Worm (Caenorhabditis elegans): ENCODE data around the gene Y116A8C.27.

The Y116A8C.27 gene

ce11 chrIV:17096168-17096567 lies at the start of gene Y116A8C.27:
Gene Y116A8C.27 (minus strand): TSS chrIV:17096268.
- TF ChIP-seq lin-39 (tag; optimal IDR thresholded peaks at IDR 0.05) (no peak), mdl-1 (tag; optimal IDR thresholded peaks at IDR 0.05) (no peak), elt-1 (tag; optimal IDR thresholded peaks at IDR 0.05) (no peak), ceh-16 (tag; optimal IDR thresholded peaks at IDR 0.05) (no peak), lin-13 (GFP tag; optimal IDR thresholded peaks at IDR 0.05) (no peak), nhr-6 (tag; optimal IDR thresholded peaks at IDR 0.05) (no peak), nhr-11 (tag; optimal IDR thresholded peaks at IDR 0.05) (no peak), mbf-1 (tag; optimal IDR thresholded peaks at IDR 0.05) (no peak), unc-39 (tag; optimal IDR thresholded peaks at IDR 0.05) (no peak), unc-62 (GFP tag; optimal IDR thresholded peaks at IDR 0.05) (no peak)

- no peak for TF ChIP-seq ZK546.5 (tag; optimal IDR thresholded peaks at IDR 0.05)
- no peak for TF ChIP-seq zag-1 (tag; optimal IDR thresholded peaks at IDR 0.05)
- TF ChIP-seq lin-11 (tag; optimal IDR thresholded peaks at IDR 0.05): no peak
- no peak for TF ChIP-seq lsy-2 (tag; optimal IDR thresholded peaks at IDR 0.05)
- TF ChIP-seq C34F6.9 (tag; optimal IDR thresholded peaks at IDR 0.05): no peak
- TF ChIP-seq nhr-21 (tag; optimal IDR thresholded peaks at IDR 0.05): no peak
- no peak for TF ChIP-seq lin-13 (GFP tag; optimal IDR thresholded peaks at IDR 0.05)
These were observed 35.0 kb upstream of the Y116A8C.27 start, which contains the start of the genes Y116A8C.37 and Y116A8C.38 for ce11 chrIV:17131035-17131595. Gene Y116A8C.37 (minus strand): TSS chrIV:17131135. Gene Y116A8C.38 (plus strand): TSS chrIV:17131545.

ce11 chrIV:17126512-17126911 lies 30.4 kb upstream of the Y116A8C.27 start:
- TF ChIP-seq unc-55 (GFP tag; optimal IDR thresholded peaks at IDR 0.05) (no peak), R02D3.7 (tag; optimal IDR thresholded peaks at IDR 0.05) (no peak), egl-27 (tag; optimal IDR thresholded peaks at IDR 0.05) (no peak), ztf-1 (GFP tag; conservative IDR thresholded peaks at IDR 0.05) (no peak), gmeb-1 (tag; optimal IDR thresholded peaks at IDR 0.05) (no peak), snpc-4 (tag; optimal IDR thresholded peaks at IDR 0.05) (no peak)

DNA sequence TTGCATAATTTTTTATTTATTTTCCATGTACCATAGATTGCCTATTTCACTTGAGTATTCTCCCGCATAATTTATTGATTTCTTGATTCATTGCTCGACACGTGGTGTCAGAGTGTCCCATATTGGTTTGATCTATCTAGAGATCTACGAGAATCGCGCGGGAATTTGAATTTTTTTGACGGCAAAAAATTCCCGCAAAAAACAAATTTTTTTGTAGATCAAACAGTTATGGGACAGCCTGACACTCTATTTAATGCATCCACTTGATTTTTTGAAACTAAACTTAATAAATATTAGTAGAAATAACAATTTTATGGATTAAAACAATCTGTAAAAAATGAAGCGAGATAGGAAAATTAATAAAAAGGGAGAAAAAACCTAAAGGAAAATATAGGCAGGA lies 29.9 kb upstream of the Y116A8C.27 start:
- TF ChIP-seq skn-1 (tag; optimal IDR thresholded peaks at IDR 0.05) (no peak), nhr-11 (tag; optimal IDR thresholded peaks at IDR 0.05) (no peak), ceh-82 (tag; optimal IDR thresholded peaks at IDR 0.05) (no peak), sma-9 (GFP tag; optimal IDR thresholded peaks at IDR 0.05) (no peak), sma-9 (tag; optimal IDR thresholded peaks at IDR 0.05) (no peak), gmeb-1 (tag; optimal IDR thresholded peaks at IDR 0.05) (no peak), nhr-21 (tag; optimal IDR thresholded peaks at IDR 0.05) (no peak), crh-2 (tag; optimal IDR thresholded peaks at IDR 0.05) (no peak), unc-39 (tag; optimal IDR thresholded peaks at IDR 0.05) (no peak), lsy-2 (tag; optimal IDR thresholded peaks at IDR 0.05) (no peak), C34F6.9 (tag; optimal IDR thresholded peaks at IDR 0.05) (no peak)

- TF ChIP-seq skn-1 (tag; optimal IDR thresholded peaks at IDR 0.05) (no peak), ama-1 (optimal IDR thresholded peaks at IDR 0.05) (no peak), lin-39 (tag; optimal IDR thresholded peaks at IDR 0.05) (no peak), nhr-12 (tag; optimal IDR thresholded peaks at IDR 0.05) (no peak), ceh-82 (tag; optimal IDR thresholded peaks at IDR 0.05) (no peak), nhr-129 (tag; optimal IDR thresholded peaks at IDR 0.05) (no peak), lsy-2 (tag; optimal IDR thresholded peaks at IDR 0.05) (no peak), sma-3 (GFP tag; optimal IDR thresholded peaks at IDR 0.05) (no peak), Y55F3AM.14 (GFP tag; optimal IDR thresholded peaks at IDR 0.05) (no peak), sem-4 (tag; optimal IDR thresholded peaks at IDR 0.05) (no peak), unc-55 (GFP tag; optimal IDR thresholded peaks at IDR 0.05) (peak; percentile 55), ztf-11 (tag; optimal IDR thresholded peaks at IDR 0.05) (no peak), C34F6.9 (tag; optimal IDR thresholded peaks at IDR 0.05) (peak; percentile 28), alr-1 (tag; optimal IDR thresholded peaks at IDR 0.05) (no peak), lin-13 (GFP tag; optimal IDR thresholded peaks at IDR 0.05) (no peak)
These were observed 25.1 kb upstream of the Y116A8C.27 start for ce11 chrIV:17121058-17121773.

Measured in whole organism, L2 larva.